Fruit fly (Drosophila melanogaster) whole organism, embryonic: ENCODE data around the gene Eig71Ei.

Experiments
- CG2129 ChIP-seq: fragments of 200-800 bp; sonication (Bioruptor generic); IDR thresholded peaks from 2 replicates; pipeline ENCODE4 v1.3.6; 2022; ENCODE audit warnings: missing biosample characterization, missing genetic modification characterization; ENCODE audit not compliant: partially characterized antibody
- CG2199 ChIP-seq: fragments of 200-800 bp; sonication (Bioruptor generic); IDR thresholded peaks from 3 replicates; pipeline ENCODE4 v1.3.6; 2022; ENCODE audit warnings: missing biosample characterization, missing genetic modification characterization
- CG6689 ChIP-seq: fragments of 200-800 bp; sonication (Bioruptor generic); IDR thresholded peaks from 2 replicates; pipeline ENCODE4 v1.3.6; 2022; ENCODE audit warnings: missing biosample characterization, missing genetic modification characterization
- Oli ChIP-seq: fragments of 200-800 bp; sonication (Bioruptor generic); optimal IDR thresholded peaks from 2 replicates; lab custom pipeline; 2018; ENCODE audit warnings: missing biosample characterization, mild to moderate bottlenecking, missing genetic modification characterization, moderate library complexity
- hkb ChIP-seq, 2 experiments: fragments of 200-800 bp in 1 of 2; fragments of >200 bp in 1 of 2; sonication (Bioruptor generic) in 1 of 2; IDR thresholded peaks in 1 of 2; optimal IDR thresholded peaks in 1 of 2; 2 replicates each; pipeline versions ENCODE4 v1.3.6 to Lab custom; 2017 to 2022; ENCODE audit warnings: missing biosample characterization in 1 of 2, missing genetic modification characterization in 1 of 2

- TF ChIP-seq Oli (no peak), CG2199 (GFP tag; lab: Robert Waterston, UW) (no peak), CG2129 (GFP tag; lab: Robert Waterston, UW) (no peak), hkb (optimal IDR thresholded peaks at IDR 0.05; lab: Kevin White, UChicago) (no peak), hkb (GFP tag; IDR thresholded peaks at IDR 0.05; lab: Robert Waterston, UW) (no peak), CG6689 (GFP tag; lab: Robert Waterston, UW) (no peak)
Measured at dm6 chr3L:15708158-15708557, 48.7 kb downstream of the Eig71Ei start.
